Worm (Caenorhabditis elegans): Measurements from ENCODE around the gene srbc-56.

ce11 chrV:15831586-15831985 lies at the start of gene srbc-56:
- TF ChIP-seq ces-1 (GFP tag; optimal IDR thresholded peaks at IDR 0.05) (no peak), mep-1 (tag; optimal IDR thresholded peaks at IDR 0.05) (no peak), mdl-1 (tag; optimal IDR thresholded peaks at IDR 0.05) (no peak), hlh-17 (GFP tag; optimal IDR thresholded peaks at IDR 0.05; ENCODE audit: borderline replicate concordance) (no peak), ceh-88 (GFP tag; IDR thresholded peaks at IDR 0.05) (no peak), nhr-28 (tag; optimal IDR thresholded peaks at IDR 0.05) (no peak), C34B4.2 (tag; optimal IDR thresholded peaks at IDR 0.05) (no peak)

Data from whole organism, L1 larva.